Fruit fly (Drosophila melanogaster): ENCODE data around the gene Myt1.

The Myt1 gene

dm6 chr3L:5809201-5809584 lies 29.8 kb upstream of the Myt1 start (continued):
- TF ChIP-seq Eip74EF (GFP tag; optimal IDR thresholded peaks at IDR 0.05) = peak in 1 of 2 experiments; percentile 27
- TF ChIP-seq CG2129 (GFP tag; IDR thresholded peaks at IDR 0.05; ENCODE audit: partially characterized antibody) = no peak
- TF ChIP-seq Bteb2 (GFP tag; optimal IDR thresholded peaks at IDR 0.05) = no peak
- TF ChIP-seq CG11723 (GFP tag; optimal IDR thresholded peaks at IDR 0.05) = peak; percentile 25
- TF ChIP-seq CG1603 (tag; optimal IDR thresholded peaks at IDR 0.05) = peak; percentile 16
- no peak for TF ChIP-seq CG15514 (GFP tag; optimal IDR thresholded peaks at IDR 0.05)
- no peak for TF ChIP-seq Atf3 (GFP tag; optimal IDR thresholded peaks at IDR 0.05)
- TF ChIP-seq Abd-B (GFP tag; optimal IDR thresholded peaks at IDR 0.05) = no peak
- TF ChIP-seq ATbp (GFP tag; optimal IDR thresholded peaks at IDR 0.05) = no peak
- no peak for TF ChIP-seq CG12104 (GFP tag; optimal IDR thresholded peaks at IDR 0.05)
- peak; percentile 13 for TF ChIP-seq Hmr (GFP tag; optimal IDR thresholded peaks at IDR 0.05)
- no peak for TF ChIP-seq run (tag; optimal IDR thresholded peaks at IDR 0.05)
- no peak for TF ChIP-seq odd (GFP tag; optimal IDR thresholded peaks at IDR 0.05)
- TF ChIP-seq gem (tag; optimal IDR thresholded peaks at IDR 0.05) = peak; percentile 71
- no peak for TF ChIP-seq CrebB (tag; optimal IDR thresholded peaks at IDR 0.05)
- TF ChIP-seq al (GFP tag; IDR thresholded peaks at IDR 0.05) = no peak
- no peak for TF ChIP-seq CG6683 (GFP tag; optimal IDR thresholded peaks at IDR 0.05)
- TF ChIP-seq Tbp (GFP tag; optimal IDR thresholded peaks at IDR 0.05) = no peak
- peak; percentile 74 for TF ChIP-seq CG18262 (tag; optimal IDR thresholded peaks at IDR 0.05)
- TF ChIP-seq inv (GFP tag; IDR thresholded peaks at IDR 0.05; ENCODE audit: partially characterized antibody) = no peak
- no peak for TF ChIP-seq kni (GFP tag; optimal IDR thresholded peaks at IDR 0.05)
- TF ChIP-seq Sox100B (GFP tag; optimal IDR thresholded peaks at IDR 0.05) = peak; percentile 55
- no peak for TF ChIP-seq CG30431 (GFP tag; optimal IDR thresholded peaks at IDR 0.05)
- peak in 1 of 2 experiments; percentile 48 for TF ChIP-seq Hr51 (GFP tag; optimal IDR thresholded peaks at IDR 0.05)
- no peak for TF ChIP-seq klu (GFP tag; IDR thresholded peaks at IDR 0.05)
- no peak for TF ChIP-seq CG8765 (GFP tag; IDR thresholded peaks at IDR 0.05)
- TF ChIP-seq CG15011 (GFP tag; optimal IDR thresholded peaks at IDR 0.05) = no peak
- no peak for TF ChIP-seq Dip3 (GFP tag; optimal IDR thresholded peaks at IDR 0.05)
- TF ChIP-seq Ssrp (tag; optimal IDR thresholded peaks at IDR 0.05) = peak; percentile 24
- no peak for TF ChIP-seq CG10654 (GFP tag; optimal IDR thresholded peaks at IDR 0.05)
- TF ChIP-seq cwo (GFP tag; optimal IDR thresholded peaks at IDR 0.05) = no peak
- 0 out of 2 replicates have a peak, but pooled peaks have one; percentile 22 for TF ChIP-seq sisA (GFP tag; IDR thresholded peaks at IDR 0.05)
- TF ChIP-seq tio (GFP tag; optimal IDR thresholded peaks at IDR 0.05) = no peak
- peak; percentile 57 for TF ChIP-seq sens (GFP tag)
- TF ChIP-seq vvl (GFP tag; IDR thresholded peaks at IDR 0.05) = no peak
- no peak for TF ChIP-seq CG9609 (GFP tag; optimal IDR thresholded peaks at IDR 0.05)
- TF ChIP-seq CTCF (GFP tag; optimal IDR thresholded peaks at IDR 0.05) = no peak
- no peak for TF ChIP-seq sima (GFP tag; optimal IDR thresholded peaks at IDR 0.05)
- TF ChIP-seq CG1832 (GFP tag; optimal IDR thresholded peaks at IDR 0.05) = no peak
- TF ChIP-seq Sry-δ (GFP tag; optimal IDR thresholded peaks at IDR 0.05) = no peak
- peak; percentile 25 for TF ChIP-seq CG6854 (GFP tag; optimal IDR thresholded peaks at IDR 0.05)
- peak; percentile 38 for TF ChIP-seq CG10979 (tag; optimal IDR thresholded peaks at IDR 0.05)
- TF ChIP-seq h (optimal IDR thresholded peaks at IDR 0.05) = no peak
- no peak for TF ChIP-seq Dek (tag; optimal IDR thresholded peaks at IDR 0.05)
- TF ChIP-seq mam (GFP tag; optimal IDR thresholded peaks at IDR 0.05) = no peak
- TF ChIP-seq prd (optimal IDR thresholded peaks at IDR 0.05) = no peak
- no peak for TF ChIP-seq prd (GFP tag; IDR thresholded peaks at IDR 0.05)
- TF ChIP-seq hth (optimal IDR thresholded peaks at IDR 0.05) = no peak
- TF ChIP-seq croc (GFP tag; conservative IDR thresholded peaks at IDR 0.05) = no peak
- peak; percentile 18 for TF ChIP-seq grau (tag; optimal IDR thresholded peaks at IDR 0.05)
- TF ChIP-seq crol (GFP tag; IDR thresholded peaks at IDR 0.05) = no peak
- TF ChIP-seq CG14710 (tag; optimal IDR thresholded peaks at IDR 0.05) = peak; percentile 38

All from whole organism, embryonic.